Worm (Caenorhabditis elegans): Measurements from ENCODE around the gene dmsr-16.

Gene dmsr-16

ce11 chrV:6768452-6768929, 40.4 kb downstream of the dmsr-16 start, which contains the start of the genes T25F10.1 and clik-1:
T25F10.1 (plus strand) TSS chrV:6768502.
clik-1 (minus strand) TSS chrV:6768732.
- TF ChIP-seq elt-2 (tag; optimal IDR thresholded peaks at IDR 0.05) (no peak), ceh-9 (tag; optimal IDR thresholded peaks at IDR 0.05) (no peak), nfya-1 (tag; optimal IDR thresholded peaks at IDR 0.05; ENCODE audit: insufficient read depth) (peak; percentile 17)

ce11 chrV:6767576-6767975, 41.3 kb downstream of the dmsr-16 start:
- no peak for TF ChIP-seq lsy-12 (tag; optimal IDR thresholded peaks at IDR 0.05)
- TF ChIP-seq daf-12 (tag; optimal IDR thresholded peaks at IDR 0.05) = no peak
- TF ChIP-seq sea-2 (GFP tag; optimal IDR thresholded peaks at IDR 0.05) = no peak
- no peak for TF ChIP-seq nhr-28 (tag; optimal IDR thresholded peaks at IDR 0.05)
- no peak for TF ChIP-seq lin-15B (tag; optimal IDR thresholded peaks at IDR 0.05)
- no peak for TF ChIP-seq pha-4 (tag; optimal IDR thresholded peaks at IDR 0.05)
- TF ChIP-seq nhr-12 (tag; optimal IDR thresholded peaks at IDR 0.05) = no peak

- TF ChIP-seq nhr-23 (tag; optimal IDR thresholded peaks at IDR 0.05) = no peak
- no peak for TF ChIP-seq lin-39 (tag; optimal IDR thresholded peaks at IDR 0.05)
- TF ChIP-seq tbx-2 (tag; optimal IDR thresholded peaks at IDR 0.05) = no peak
- no peak for TF ChIP-seq snpc-4 (tag; optimal IDR thresholded peaks at IDR 0.05)
- TF ChIP-seq pqm-1 (tag; optimal IDR thresholded peaks at IDR 0.05) = no peak
- TF ChIP-seq nfya-1 (tag; optimal IDR thresholded peaks at IDR 0.05; ENCODE audit: insufficient read depth) = no peak
- TF ChIP-seq ama-1 (optimal IDR thresholded peaks at IDR 0.05) = no peak
- TF ChIP-seq lin-15B (tag; optimal IDR thresholded peaks at IDR 0.05) = no peak
- no peak for TF ChIP-seq mml-1 (tag; optimal IDR thresholded peaks at IDR 0.05)
These were observed 43.9 kb downstream of the dmsr-16 start, which contains the start of gene bbs-8 for ce11 chrV:6764972-6765371. bbs-8 (minus strand) TSS chrV:6765072.

- no peak for TF ChIP-seq egl-5 (tag; optimal IDR thresholded peaks at IDR 0.05)
- TF ChIP-seq unc-62 (GFP tag; optimal IDR thresholded peaks at IDR 0.05) = no peak
- TF ChIP-seq ceh-16 (tag; optimal IDR thresholded peaks at IDR 0.05) = no peak
- no peak for TF ChIP-seq ZK546.5 (tag; optimal IDR thresholded peaks at IDR 0.05)
- TF ChIP-seq nhr-67 (tag; optimal IDR thresholded peaks at IDR 0.05) = no peak
- TF ChIP-seq ztf-11 (tag; optimal IDR thresholded peaks at IDR 0.05) = no peak
- TF ChIP-seq egl-27 (tag; optimal IDR thresholded peaks at IDR 0.05) = no peak
- no peak for TF ChIP-seq mml-1 (tag; optimal IDR thresholded peaks at IDR 0.05)
- TF ChIP-seq nhr-237 (tag; optimal IDR thresholded peaks at IDR 0.05) = no peak
These were observed 46.5 kb downstream of the dmsr-16 start, which contains the start of gene T25F10.4 for ce11 chrV:6762361-6762760. T25F10.4 (minus strand) TSS chrV:6762461.

- TF ChIP-seq fkh-2 (tag; optimal IDR thresholded peaks at IDR 0.05) (no peak), pha-4 (tag; optimal IDR thresholded peaks at IDR 0.05) (no peak), lsy-12 (tag; optimal IDR thresholded peaks at IDR 0.05) (no peak), pqm-1 (tag; optimal IDR thresholded peaks at IDR 0.05) (no peak), ceh-9 (tag; optimal IDR thresholded peaks at IDR 0.05) (no peak), skn-1 (tag; optimal IDR thresholded peaks at IDR 0.05) (no peak), elt-1 (tag; optimal IDR thresholded peaks at IDR 0.05) (no peak)
These were observed 50.8 kb downstream of the dmsr-16 start, which contains the start of gene dbl-1 for ce11 chrV:6758017-6758416. dbl-1 (plus strand) TSS chrV:6758135.

Data from whole organism, L3 larva.